Worm (Caenorhabditis elegans): ENCODE measurements around the gene sos-1.

sos-1 gene

ce11 chrV:4549191-4549590 is at the start of gene sos-1:
Gene sos-1 (minus strand): TSS chrV:4549291.
- TF ChIP-seq nhr-28 (tag; optimal IDR thresholded peaks at IDR 0.05): no peak
- no peak for TF ChIP-seq nhr-237 (tag; optimal IDR thresholded peaks at IDR 0.05)
- no peak for TF ChIP-seq zip-8 (tag; optimal IDR thresholded peaks at IDR 0.05)
- no peak for TF ChIP-seq nhr-12 (tag; optimal IDR thresholded peaks at IDR 0.05)
- TF ChIP-seq lsy-2 (tag; optimal IDR thresholded peaks at IDR 0.05): no peak
- no peak for TF ChIP-seq ham-2 (GFP tag; optimal IDR thresholded peaks at IDR 0.05)
- no peak for TF ChIP-seq M03D4.4 (tag; optimal IDR thresholded peaks at IDR 0.05)
- no peak for TF ChIP-seq unc-39 (tag; optimal IDR thresholded peaks at IDR 0.05)
- TF ChIP-seq bed-3 (GFP tag; optimal IDR thresholded peaks at IDR 0.05): no peak

DNA sequence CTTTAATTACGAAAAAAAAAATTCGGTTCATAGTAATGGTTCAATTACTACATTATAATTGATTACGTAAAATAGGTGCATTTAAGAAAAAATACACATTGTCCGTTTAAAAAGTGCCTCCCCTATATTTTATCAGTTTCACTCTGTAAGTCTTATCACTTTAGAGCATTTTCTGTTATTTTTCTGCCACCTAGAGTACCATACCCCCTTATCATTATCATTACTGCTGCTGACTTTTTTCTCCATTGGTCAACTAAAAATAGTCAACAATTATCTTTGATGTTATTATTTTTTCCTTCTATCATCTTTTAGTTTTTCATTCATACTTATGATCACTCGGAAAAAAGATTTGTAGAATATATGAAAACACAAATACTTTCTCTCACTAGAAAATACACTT is 49.4 kb upstream of the sos-1 start:
- TF ChIP-seq elt-3 (tag; optimal IDR thresholded peaks at IDR 0.05): no peak
- TF ChIP-seq unc-62 (GFP tag; optimal IDR thresholded peaks at IDR 0.05): no peak
- TF ChIP-seq pha-4 (tag; optimal IDR thresholded peaks at IDR 0.05): no peak
- no peak for TF ChIP-seq elt-1 (tag; optimal IDR thresholded peaks at IDR 0.05; ENCODE audit: borderline replicate concordance, insufficient read depth)
- no peak for TF ChIP-seq ztf-11 (tag; optimal IDR thresholded peaks at IDR 0.05)

ce11 chrV:4590791-4591190 is 41.7 kb upstream of the sos-1 start:
- no peak for TF ChIP-seq tbx-8 (GFP tag; optimal IDR thresholded peaks at IDR 0.05)
- TF ChIP-seq unc-39 (tag; optimal IDR thresholded peaks at IDR 0.05): no peak
- TF ChIP-seq lin-13 (tag; optimal IDR thresholded peaks at IDR 0.05): no peak
- no peak for TF ChIP-seq sptf-1 (tag; optimal IDR thresholded peaks at IDR 0.05)
- no peak for TF ChIP-seq pha-4 (tag; optimal IDR thresholded peaks at IDR 0.05)
- TF ChIP-seq mls-2 (tag; optimal IDR thresholded peaks at IDR 0.05): no peak
- TF ChIP-seq nhr-76 (tag; optimal IDR thresholded peaks at IDR 0.05): no peak
- TF ChIP-seq lin-32 (GFP tag; optimal IDR thresholded peaks at IDR 0.05): no peak
- TF ChIP-seq nhr-12 (tag; optimal IDR thresholded peaks at IDR 0.05): no peak
- no peak for TF ChIP-seq flh-1 (GFP tag; optimal IDR thresholded peaks at IDR 0.05)
- no peak for TF ChIP-seq nhr-28 (tag; optimal IDR thresholded peaks at IDR 0.05)
- TF ChIP-seq bed-3 (GFP tag; optimal IDR thresholded peaks at IDR 0.05): no peak
- no peak for TF ChIP-seq hlh-1 (tag; optimal IDR thresholded peaks at IDR 0.05)
- TF ChIP-seq unc-120 (tag; optimal IDR thresholded peaks at IDR 0.05; ENCODE audit: poor library complexity, severe bottlenecking): no peak
- no peak for TF ChIP-seq drap-1 (GFP tag; optimal IDR thresholded peaks at IDR 0.05)
- no peak for TF ChIP-seq unc-62 (GFP tag; optimal IDR thresholded peaks at IDR 0.05)
- TF ChIP-seq ceh-39 (tag; optimal IDR thresholded peaks at IDR 0.05): no peak

DNA sequence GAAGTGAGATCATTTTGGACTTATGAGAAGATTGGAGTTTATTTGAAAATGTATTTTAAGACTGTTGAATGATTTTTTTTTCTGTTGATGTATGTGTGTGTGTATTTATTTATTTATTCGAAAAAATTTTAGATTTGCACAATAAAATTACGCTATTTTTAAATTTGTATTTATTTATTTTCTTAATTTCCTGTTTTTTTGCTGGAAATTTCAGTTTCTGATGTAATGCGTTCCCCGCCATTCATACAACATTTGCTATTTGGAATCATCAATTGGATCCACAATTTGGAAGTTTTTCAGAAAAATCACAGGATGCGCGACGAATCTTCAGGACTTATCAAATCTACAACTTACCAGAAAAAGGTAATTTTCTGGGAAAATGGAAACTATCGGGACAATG is 35.9 kb upstream of the sos-1 start, which contains the start of gene Y61A9LA.1:
Y61A9LA.1 (plus strand) TSS at position 301 of the 400 bp plus-strand sequence.
- TF ChIP-seq snpc-4 (tag; optimal IDR thresholded peaks at IDR 0.05) (no peak), ztf-11 (tag; optimal IDR thresholded peaks at IDR 0.05) (no peak), elt-3 (tag; optimal IDR thresholded peaks at IDR 0.05) (no peak), nhr-2 (tag; optimal IDR thresholded peaks at IDR 0.05) (no peak), pha-4 (tag; optimal IDR thresholded peaks at IDR 0.05) (no peak), sem-2 (GFP tag; optimal IDR thresholded peaks at IDR 0.05) (no peak), unc-62 (GFP tag; optimal IDR thresholded peaks at IDR 0.05) (no peak), sptf-1 (tag; optimal IDR thresholded peaks at IDR 0.05) (no peak)

DNA sequence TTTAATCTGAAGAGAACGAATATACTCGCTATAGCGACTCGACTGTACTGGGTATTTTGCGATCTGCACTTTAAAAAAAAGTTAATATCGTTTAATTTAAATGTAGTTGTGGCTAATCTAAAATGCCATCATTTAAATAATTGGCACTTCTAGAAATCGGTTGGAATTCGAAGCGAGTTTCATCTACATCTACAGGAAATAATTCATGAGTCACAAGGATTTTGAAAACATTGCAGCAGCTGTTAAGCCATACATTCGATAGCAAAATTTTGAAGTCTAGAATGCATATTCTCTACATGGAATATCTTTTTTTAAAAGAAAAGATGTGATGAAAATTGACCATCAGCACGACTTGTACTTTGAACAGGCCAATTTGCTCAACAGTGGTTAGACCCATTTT is 31.5 kb upstream of the sos-1 start:
- TF ChIP-seq lin-32 (GFP tag; optimal IDR thresholded peaks at IDR 0.05): no peak
- TF ChIP-seq zip-8 (tag; optimal IDR thresholded peaks at IDR 0.05): no peak
- TF ChIP-seq unc-120 (tag; optimal IDR thresholded peaks at IDR 0.05; ENCODE audit: poor library complexity, severe bottlenecking): no peak
- TF ChIP-seq ces-1 (GFP tag; optimal IDR thresholded peaks at IDR 0.05): no peak
- TF ChIP-seq unc-62 (GFP tag; optimal IDR thresholded peaks at IDR 0.05): no peak
- TF ChIP-seq nhr-12 (tag; optimal IDR thresholded peaks at IDR 0.05): no peak
- TF ChIP-seq hlh-1 (tag; optimal IDR thresholded peaks at IDR 0.05): no peak
- no peak for TF ChIP-seq ceh-83 (GFP tag; optimal IDR thresholded peaks at IDR 0.05)
- no peak for TF ChIP-seq mep-1 (tag; optimal IDR thresholded peaks at IDR 0.05)
- no peak for TF ChIP-seq ceh-43 (GFP tag; optimal IDR thresholded peaks at IDR 0.05)
- TF ChIP-seq nhr-76 (tag; optimal IDR thresholded peaks at IDR 0.05): no peak
- no peak for TF ChIP-seq elt-1 (tag; optimal IDR thresholded peaks at IDR 0.05; ENCODE audit: borderline replicate concordance, insufficient read depth)
- no peak for TF ChIP-seq unc-39 (tag; optimal IDR thresholded peaks at IDR 0.05)
- no peak for TF ChIP-seq snpc-4 (tag; optimal IDR thresholded peaks at IDR 0.05)
- no peak for TF ChIP-seq blmp-1 (tag; optimal IDR thresholded peaks at IDR 0.05)
